Fruit fly (Drosophila melanogaster) whole organism: ENCODE results near the gene CG14323.

ENCODE experiments used
- CG8478 ChIP-seq: fragments of >200 bp; optimal IDR thresholded peaks from 2 replicates; lab custom pipeline; 2018; ENCODE audit warnings: inconsistent platforms
- Dll ChIP-seq: fragments of >200 bp; optimal IDR thresholded peaks from 2 replicates; lab custom pipeline; 2017
- pan ChIP-seq: fragments of >200 bp; optimal IDR thresholded peaks from 2 replicates; lab custom pipeline; 2017
- usp ChIP-seq: fragments of >200 bp; optimal IDR thresholded peaks from 2 replicates; lab custom pipeline; 2017; ENCODE audit warnings: missing biosample characterization, missing genetic modification characterization, mixed read lengths

dm6 chr3R:17616541-17616940 lies 5.4 kb downstream of the CG14323 start:
- TF ChIP-seq pan (lab: Kevin White, UChicago) (no peak), usp (GFP tag; lab: Kevin White, UChicago) (no peak), Dll (lab: Kevin White, UChicago) (no peak), CG8478 (lab: Kevin White, UChicago) (no peak)
